Worm (Caenorhabditis elegans) whole organism, late embryonic: ENCODE data around the gene BE10.4.

Experiments
- C08G9.2 ChIP-seq: sonication (generic microtip); optimal IDR thresholded peaks from 2 replicates; lab custom pipeline; 2016; ENCODE audit warnings: mild to moderate bottlenecking, missing genetic modification characterization, moderate library complexity, missing compliant biosample characterization
- C38D4.7 ChIP-seq: fragments of 200-800 bp; sonication (Bioruptor generic); optimal IDR thresholded peaks from 2 replicates; lab custom pipeline; 2018; ENCODE audit warnings: mild to moderate bottlenecking, missing genetic modification characterization, moderate library complexity, missing compliant biosample characterization
- F13H6.1 ChIP-seq: sonication (generic microtip); optimal IDR thresholded peaks from 2 replicates; lab custom pipeline; 2016; ENCODE audit warnings: missing genetic modification characterization, missing compliant biosample characterization
- K02D7.2 ChIP-seq: sonication (generic microtip); optimal IDR thresholded peaks from 2 replicates; lab custom pipeline; 2017; ENCODE audit warnings: mild to moderate bottlenecking, missing genetic modification characterization, missing compliant biosample characterization
- K09A11.1 ChIP-seq: sonication (generic microtip); optimal IDR thresholded peaks from 2 replicates; lab custom pipeline; 2017; ENCODE audit warnings: antibody characterized with exemption, mild to moderate bottlenecking, missing genetic modification characterization, missing compliant biosample characterization; ENCODE audit not compliant: insufficient read depth
- ceh-14 ChIP-seq: sonication (generic microtip); optimal IDR thresholded peaks from 2 replicates; lab custom pipeline; 2016; ENCODE audit warnings: missing genotype, missing genetic modification characterization, missing compliant biosample characterization
- ceh-45 ChIP-seq: fragments of 200-800 bp; sonication (Bioruptor generic); IDR thresholded peaks from 2 replicates; pipeline ENCODE4 v1.3.6; 2022; ENCODE audit warnings: missing genetic modification reagents, missing genetic modification characterization, missing compliant biosample characterization
- ceh-9 ChIP-seq: sonication (generic microtip); optimal IDR thresholded peaks from 2 replicates; lab custom pipeline; 2016; ENCODE audit warnings: mild to moderate bottlenecking, missing genetic modification characterization, inconsistent platforms, missing compliant biosample characterization
- che-1 ChIP-seq: sonication (generic microtip); optimal IDR thresholded peaks from 2 replicates; lab custom pipeline; 2016; ENCODE audit warnings: mild to moderate bottlenecking, missing genetic modification characterization, missing compliant biosample characterization
- elt-4 ChIP-seq: sonication (generic microtip); optimal IDR thresholded peaks from 2 replicates; lab custom pipeline; 2016; ENCODE audit warnings: missing genetic modification characterization, missing compliant biosample characterization
- ets-4 ChIP-seq: sonication (generic microtip); optimal IDR thresholded peaks from 2 replicates; lab custom pipeline; 2016; ENCODE audit warnings: missing genetic modification characterization, missing compliant biosample characterization
- eyg-1 ChIP-seq: sonication (generic microtip); optimal IDR thresholded peaks from 2 replicates; lab custom pipeline; 2016; ENCODE audit warnings: missing genotype, missing genetic modification characterization, missing compliant biosample characterization
- fkh-6 ChIP-seq: sonication (generic microtip); optimal IDR thresholded peaks from 2 replicates; lab custom pipeline; 2016; ENCODE audit warnings: missing genetic modification characterization, missing compliant biosample characterization
- hlh-13 ChIP-seq: fragments of 200-800 bp; sonication (Bioruptor generic); optimal IDR thresholded peaks from 2 replicates; lab custom pipeline; 2018; ENCODE audit warnings: mild to moderate bottlenecking, missing genetic modification characterization, missing compliant biosample characterization
- hlh-15 ChIP-seq: sonication (generic microtip); optimal IDR thresholded peaks from 2 replicates; lab custom pipeline; 2016; ENCODE audit warnings: missing genetic modification characterization, missing compliant biosample characterization
- hlh-8 ChIP-seq: sonication (generic microtip); optimal IDR thresholded peaks from 2 replicates; lab custom pipeline; 2016; ENCODE audit warnings: missing genotype, missing genetic modification characterization, missing compliant biosample characterization
- lim-6 ChIP-seq: sonication (generic microtip); optimal IDR thresholded peaks from 2 replicates; lab custom pipeline; 2016; ENCODE audit warnings: missing genetic modification characterization, missing compliant biosample characterization
- mec-3 ChIP-seq: sonication (generic microtip); optimal IDR thresholded peaks from 2 replicates; lab custom pipeline; 2016; ENCODE audit warnings: borderline replicate concordance, missing genetic modification characterization, missing compliant biosample characterization
- nfya-1 ChIP-seq: sonication (generic microtip); optimal IDR thresholded peaks from 2 replicates; lab custom pipeline; 2017; ENCODE audit warnings: missing genetic modification characterization, mild to moderate bottlenecking, missing compliant biosample characterization, antibody characterized with exemption, moderate library complexity
- nhr-232 ChIP-seq: sonication (generic microtip); optimal IDR thresholded peaks from 2 replicates; lab custom pipeline; 2016; ENCODE audit warnings: missing genetic modification characterization, missing compliant biosample characterization
- npax-4 ChIP-seq: sonication (generic microtip); optimal IDR thresholded peaks from 2 replicates; lab custom pipeline; 2016; ENCODE audit warnings: missing genetic modification characterization, missing compliant biosample characterization
- pag-3 ChIP-seq: sonication (generic microtip); optimal IDR thresholded peaks from 2 replicates; lab custom pipeline; 2016; ENCODE audit warnings: missing compliant biosample characterization, missing genetic modification characterization, borderline replicate concordance
- rnt-1 ChIP-seq: sonication (generic microtip); optimal IDR thresholded peaks from 2 replicates; lab custom pipeline; 2016; ENCODE audit warnings: missing genetic modification characterization, missing compliant biosample characterization
- sox-2 ChIP-seq: fragments of 200-800 bp; sonication (Bioruptor generic); IDR thresholded peaks from 2 replicates; pipeline ENCODE4 v1.3.6; 2022; ENCODE audit warnings: missing genetic modification reagents, missing genetic modification characterization, missing compliant biosample characterization
- ttx-3 ChIP-seq: sonication (generic microtip); optimal IDR thresholded peaks from 2 replicates; lab custom pipeline; 2016; ENCODE audit warnings: missing genetic modification reagents, missing genetic modification characterization, missing compliant biosample characterization
- unc-3 ChIP-seq, 2 experiments: fragments of 200-800 bp in 1 of 2; sonication (Bioruptor generic) in 1 of 2; sonication (generic microtip) in 1 of 2; conservative IDR thresholded peaks in 1 of 2; optimal IDR thresholded peaks in 1 of 2; 2 replicates each; pipeline versions ENCODE4 v1.3.6 to Lab custom; 2016 to 2022; ENCODE audit warnings: missing compliant biosample characterization in 2 of 2, missing genetic modification characterization in 2 of 2, missing genetic modification reagents in 1 of 2
- unc-42 ChIP-seq: sonication (generic microtip); optimal IDR thresholded peaks from 2 replicates; lab custom pipeline; 2016; ENCODE audit warnings: missing genotype, missing genetic modification characterization, missing compliant biosample characterization
- unc-55 ChIP-seq: sonication (generic microtip); optimal IDR thresholded peaks from 2 replicates; lab custom pipeline; 2017; ENCODE audit warnings: missing biosample characterization, missing genetic modification reagents, missing genetic modification characterization

BE10.4 gene

ce11 chrIII:12813193-12813592, at the start of gene BE10.4:
BE10.4 (plus strand) TSS chrIII:12813493.
- no peak for TF ChIP-seq nhr-232
- TF ChIP-seq elt-4: no peak
- TF ChIP-seq unc-42 (tag; lab: Kevin White, UChicago): no peak
- TF ChIP-seq ceh-9 (tag; lab: Kevin White, UChicago): no peak
- no peak for TF ChIP-seq rnt-1 (tag; lab: Kevin White, UChicago)
- no peak for TF ChIP-seq sox-2
- no peak for TF ChIP-seq unc-55 (GFP tag; lab: Kevin White, UChicago)
- no peak for TF ChIP-seq hlh-15 (tag; lab: Kevin White, UChicago)
- TF ChIP-seq ets-4 (tag; lab: Kevin White, UChicago): no peak
- no peak for TF ChIP-seq fkh-6 (tag; lab: Kevin White, UChicago)

ce11 chrIII:12764241-12764640, 49.1 kb upstream of the BE10.4 start, which contains the start of the genes irld-19 and irld-61:
irld-19 (minus strand) TSS chrIII:12764341.
irld-61 (plus strand) TSS chrIII:12764553.
- TF ChIP-seq lim-6 (tag; lab: Kevin White, UChicago): no peak
- TF ChIP-seq C38D4.7 (GFP tag; lab: Kevin White, UChicago): no peak
- TF ChIP-seq C08G9.2 (tag; lab: Kevin White, UChicago): no peak
- TF ChIP-seq hlh-15 (tag; lab: Kevin White, UChicago): no peak
- TF ChIP-seq che-1 (tag; lab: Kevin White, UChicago): no peak
- TF ChIP-seq K09A11.1 (tag; lab: Kevin White, UChicago): no peak
- TF ChIP-seq ceh-45: no peak
- TF ChIP-seq ttx-3: no peak
- TF ChIP-seq, all 69 proteins: peak for 0

ce11 chrIII:12773753-12774152, 39.5 kb upstream of the BE10.4 start:
- TF ChIP-seq nfya-1 (tag; lab: Kevin White, UChicago): peak; percentile 95
- TF ChIP-seq K02D7.2 (tag; lab: Kevin White, UChicago): no peak

ce11 chrIII:12779676-12780337, 33.5 kb upstream of the BE10.4 start, which contains the start of gene gab-1:
gab-1 (minus strand) TSS chrIII:12779726.
- peak; percentile 12 for TF ChIP-seq ceh-14
- TF ChIP-seq unc-3 (GFP tag; conservative IDR thresholded peaks at IDR 0.05; lab: Robert Waterston, UW): no peak
- TF ChIP-seq unc-3 (tag; optimal IDR thresholded peaks at IDR 0.05; lab: Kevin White, UChicago): no peak
- peak; percentile 28 for TF ChIP-seq K02D7.2 (tag; lab: Kevin White, UChicago)
- TF ChIP-seq, all 69 proteins: peak for 2

- no peak for TF ChIP-seq hlh-13 (GFP tag; lab: Kevin White, UChicago)
- TF ChIP-seq unc-42 (tag; lab: Kevin White, UChicago): peak; percentile 9
These were observed 29.4 kb upstream of the BE10.4 start for ce11 chrIII:12783878-12784277.

- no peak for TF ChIP-seq mec-3 (tag; lab: Kevin White, UChicago)
- TF ChIP-seq unc-55 (GFP tag; lab: Kevin White, UChicago): no peak
- no peak for TF ChIP-seq npax-4 (tag; lab: Kevin White, UChicago)
- no peak for TF ChIP-seq unc-42 (tag; lab: Kevin White, UChicago)
- no peak for TF ChIP-seq eyg-1 (tag; lab: Kevin White, UChicago)
- TF ChIP-seq ttx-3: no peak
- TF ChIP-seq pag-3: no peak
- TF ChIP-seq F13H6.1 (tag; lab: Kevin White, UChicago): no peak
- TF ChIP-seq hlh-8: no peak
These were observed 28.4 kb upstream of the BE10.4 start, which contains the start of gene lgc-37 for ce11 chrIII:12784854-12785253. lgc-37 (plus strand) TSS chrIII:12785154.
